Fruit fly (Drosophila melanogaster): Measurements from ENCODE around the gene CG43725.

CG43725 gene

DNA sequence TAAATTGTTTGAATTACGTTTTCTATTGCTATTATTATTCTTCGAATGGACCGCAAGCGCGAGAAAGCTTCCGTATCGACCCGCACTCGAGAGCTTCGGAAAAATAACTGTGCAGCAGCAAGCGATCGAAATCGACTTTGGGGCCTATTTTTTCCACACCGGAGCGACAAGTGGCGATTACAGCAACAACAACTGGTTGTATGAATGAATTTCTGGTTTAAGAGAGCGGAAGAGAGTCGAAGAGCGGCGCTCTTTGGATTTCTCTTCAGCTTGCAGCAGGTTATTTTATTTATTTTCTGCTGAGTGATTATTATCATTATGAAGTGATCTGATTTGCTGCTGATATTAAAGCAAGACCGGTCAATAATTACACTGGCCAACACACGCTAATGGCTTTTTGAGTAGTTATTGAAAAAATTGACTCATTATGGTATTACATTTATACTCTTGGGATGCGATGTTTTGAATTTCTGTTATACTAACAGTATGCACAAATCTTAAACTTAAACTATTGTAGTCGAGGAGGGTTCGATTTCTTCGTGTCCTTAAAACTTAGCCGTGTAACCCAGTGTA, 8.3 kb upstream of the CG43725 start, which contains the start of gene Samuel:
Gene Samuel (minus strand): TSS at position 112 of the 573 bp plus-strand sequence.
- TF ChIP-seq pad (GFP tag; optimal IDR thresholded peaks at IDR 0.05) (no peak), CG33017 (tag; optimal IDR thresholded peaks at IDR 0.05) (peak; percentile 44), kay (GFP tag; ENCODE audit: borderline replicate concordance) (no peak), cic (GFP tag; optimal IDR thresholded peaks at IDR 0.05) (peak; percentile 89), CG12768 (GFP tag; optimal IDR thresholded peaks at IDR 0.05) (peak; percentile 16), Mnt (GFP tag; optimal IDR thresholded peaks at IDR 0.05) (peak; percentile 53), CG11617 (GFP tag; optimal IDR thresholded peaks at IDR 0.05) (peak; percentile 16), ovo (GFP tag; optimal IDR thresholded peaks at IDR 0.05) (peak; percentile 62), CG5204 (GFP tag; optimal IDR thresholded peaks at IDR 0.05) (no peak), bab1 (GFP tag; optimal IDR thresholded peaks at IDR 0.05) (no peak), tj (GFP tag; optimal IDR thresholded peaks at IDR 0.05) (peak; percentile 57)

DNA sequence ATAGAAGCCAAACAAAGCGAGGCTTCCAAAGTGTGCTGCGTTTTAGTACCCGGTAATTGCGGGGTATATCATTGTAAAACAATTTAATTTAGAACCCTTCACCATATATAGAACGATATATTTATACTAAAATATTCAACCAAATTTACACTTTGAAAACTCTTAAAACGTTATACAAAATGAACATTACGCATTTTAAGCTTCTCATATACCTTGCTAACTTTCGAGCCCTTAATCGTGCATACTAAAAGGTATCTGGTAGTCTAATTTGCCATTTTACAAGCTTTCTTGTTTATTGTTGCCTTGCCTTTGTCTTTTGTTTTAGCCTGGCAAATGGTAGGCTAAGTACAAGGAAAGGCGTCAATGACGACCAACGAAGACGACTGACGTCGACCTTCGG, 7.3 kb upstream of the CG43725 start:
- no peak for TF ChIP-seq CG11617 (GFP tag; optimal IDR thresholded peaks at IDR 0.05)
- no peak for TF ChIP-seq kay (GFP tag; ENCODE audit: borderline replicate concordance)
- TF ChIP-seq Crg-1 (GFP tag; optimal IDR thresholded peaks at IDR 0.05) = no peak
- no peak for TF ChIP-seq CG7101 (tag; optimal IDR thresholded peaks at IDR 0.05)
- no peak for TF ChIP-seq CG14711 (tag; optimal IDR thresholded peaks at IDR 0.05)
- TF ChIP-seq Hr96 (GFP tag; optimal IDR thresholded peaks at IDR 0.05) = no peak
- TF ChIP-seq cnc (optimal IDR thresholded peaks at IDR 0.05) = no peak

DNA sequence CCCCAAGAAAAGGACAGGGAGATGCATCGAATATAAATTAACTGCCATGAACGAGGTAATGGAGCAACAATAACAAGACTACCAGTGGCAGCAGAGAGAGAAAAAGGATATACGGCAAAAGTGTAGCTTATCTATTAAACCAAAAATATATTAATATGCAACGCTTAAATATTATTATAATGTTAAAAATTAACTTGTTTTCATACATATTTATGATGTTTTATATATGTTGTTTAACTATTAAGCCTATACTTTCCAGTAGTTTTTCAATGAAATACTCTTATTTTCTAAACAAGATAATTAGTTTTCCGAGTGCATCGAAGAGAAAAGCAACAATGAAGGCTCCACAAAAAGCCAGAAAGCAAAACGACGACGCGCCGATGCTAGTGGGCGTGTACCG, 6.9 kb upstream of the CG43725 start:
- TF ChIP-seq pad (GFP tag; optimal IDR thresholded peaks at IDR 0.05) (no peak), cic (GFP tag; optimal IDR thresholded peaks at IDR 0.05) (no peak)

DNA sequence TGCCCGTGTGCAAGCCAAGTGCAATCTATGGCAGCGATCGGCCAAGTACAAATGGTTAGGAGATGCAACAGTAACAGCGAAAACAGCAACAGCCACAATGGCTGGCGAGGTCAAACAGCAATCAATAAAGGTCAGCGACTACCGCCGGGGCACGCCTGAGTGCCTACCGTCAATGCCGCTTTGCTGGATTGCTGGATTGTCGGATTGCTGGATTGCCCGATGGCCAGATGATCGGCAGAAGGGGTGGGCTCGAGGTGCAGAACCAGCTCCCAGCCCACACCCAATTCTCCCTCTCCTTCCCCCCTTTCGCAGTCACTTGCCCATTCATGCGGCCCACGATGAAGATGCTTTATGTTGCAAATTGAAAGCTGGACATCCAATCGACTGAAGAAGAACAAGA, 6.4 kb upstream of the CG43725 start:
- no peak for TF ChIP-seq CG14711 (tag; optimal IDR thresholded peaks at IDR 0.05)
- TF ChIP-seq CG7045 (GFP tag; optimal IDR thresholded peaks at IDR 0.05) = no peak
- TF ChIP-seq Hr96 (GFP tag; optimal IDR thresholded peaks at IDR 0.05) = no peak
- no peak for TF ChIP-seq cic (GFP tag; optimal IDR thresholded peaks at IDR 0.05)
- no peak for TF ChIP-seq CG7101 (tag; optimal IDR thresholded peaks at IDR 0.05)
- no peak for TF ChIP-seq kay (GFP tag; ENCODE audit: borderline replicate concordance)
- no peak for TF ChIP-seq CG12768 (GFP tag; optimal IDR thresholded peaks at IDR 0.05)
- no peak for TF ChIP-seq Crg-1 (GFP tag; optimal IDR thresholded peaks at IDR 0.05)
- TF ChIP-seq Clk (GFP tag; optimal IDR thresholded peaks at IDR 0.05) = no peak
- TF ChIP-seq CG1620 (GFP tag; optimal IDR thresholded peaks at IDR 0.05) = no peak
- TF ChIP-seq tj (GFP tag; optimal IDR thresholded peaks at IDR 0.05) = no peak
- no peak for TF ChIP-seq cnc (optimal IDR thresholded peaks at IDR 0.05)
- no peak for TF ChIP-seq Mnt (GFP tag; optimal IDR thresholded peaks at IDR 0.05)
- no peak for TF ChIP-seq pad (GFP tag; optimal IDR thresholded peaks at IDR 0.05)
- no peak for TF ChIP-seq ovo (GFP tag; optimal IDR thresholded peaks at IDR 0.05)
- no peak for TF ChIP-seq bab1 (GFP tag; optimal IDR thresholded peaks at IDR 0.05)
- no peak for TF ChIP-seq CG11617 (GFP tag; optimal IDR thresholded peaks at IDR 0.05)
- TF ChIP-seq CG5204 (GFP tag; optimal IDR thresholded peaks at IDR 0.05) = no peak
- no peak for TF ChIP-seq CG33017 (tag; optimal IDR thresholded peaks at IDR 0.05)
- no peak for TF ChIP-seq toe (GFP tag; optimal IDR thresholded peaks at IDR 0.05)

DNA sequence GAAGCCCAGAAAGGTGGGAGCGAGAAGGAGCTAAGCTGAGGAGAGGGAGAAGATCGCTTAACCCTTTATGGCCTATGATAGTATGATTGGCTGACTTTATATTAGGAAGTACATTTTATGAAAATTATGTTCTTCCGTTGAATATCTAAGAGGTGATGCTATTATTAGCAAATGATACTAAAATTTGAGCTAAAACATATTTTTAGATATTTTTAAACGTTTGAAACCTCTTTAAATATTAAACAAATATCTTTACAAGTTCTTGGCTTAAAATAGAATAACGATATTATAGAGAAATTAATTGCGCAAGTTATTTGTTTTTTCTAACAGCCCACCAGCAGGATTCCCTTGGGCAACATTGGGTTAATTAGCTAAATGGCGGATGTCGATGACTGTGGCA, 5.8 kb upstream of the CG43725 start:
- TF ChIP-seq bab1 (GFP tag; optimal IDR thresholded peaks at IDR 0.05) = no peak
- no peak for TF ChIP-seq CG11617 (GFP tag; optimal IDR thresholded peaks at IDR 0.05)
- no peak for TF ChIP-seq Clk (GFP tag; optimal IDR thresholded peaks at IDR 0.05)
- no peak for TF ChIP-seq pad (GFP tag; optimal IDR thresholded peaks at IDR 0.05)
- no peak for TF ChIP-seq kay (GFP tag; ENCODE audit: borderline replicate concordance)
- TF ChIP-seq CG7045 (GFP tag; optimal IDR thresholded peaks at IDR 0.05) = no peak
- no peak for TF ChIP-seq CG1620 (GFP tag; optimal IDR thresholded peaks at IDR 0.05)
- TF ChIP-seq cnc (optimal IDR thresholded peaks at IDR 0.05) = no peak
- no peak for TF ChIP-seq CG14711 (tag; optimal IDR thresholded peaks at IDR 0.05)
- TF ChIP-seq Crg-1 (GFP tag; optimal IDR thresholded peaks at IDR 0.05) = no peak
- TF ChIP-seq CG33017 (tag; optimal IDR thresholded peaks at IDR 0.05) = no peak
- no peak for TF ChIP-seq toe (GFP tag; optimal IDR thresholded peaks at IDR 0.05)
- TF ChIP-seq Hr96 (GFP tag; optimal IDR thresholded peaks at IDR 0.05) = no peak
- no peak for TF ChIP-seq Mnt (GFP tag; optimal IDR thresholded peaks at IDR 0.05)
- no peak for TF ChIP-seq CG7101 (tag; optimal IDR thresholded peaks at IDR 0.05)

DNA sequence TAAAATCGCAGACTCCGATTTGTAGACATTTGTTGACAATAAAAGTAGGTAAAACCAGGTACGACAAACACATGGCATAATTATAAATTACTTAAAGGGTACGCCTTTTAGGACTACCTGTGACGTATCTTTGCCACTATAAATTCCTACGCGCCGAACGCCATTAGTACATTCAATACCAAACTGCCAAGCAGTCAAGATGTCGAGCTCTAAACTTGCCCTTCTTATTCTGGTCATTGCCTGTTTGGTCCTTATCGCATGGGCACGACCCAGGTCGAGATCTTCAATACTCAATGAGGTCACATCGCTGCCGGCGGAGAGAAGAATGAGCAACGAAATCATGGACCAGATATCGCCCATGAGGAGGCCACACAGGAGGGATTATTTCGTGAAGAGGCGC, 4.5 kb upstream of the CG43725 start, which contains the start of gene CG14915:
Gene CG14915 (plus strand): TSS at position 166 of the 400 bp plus-strand sequence.
- TF ChIP-seq Mnt (GFP tag; optimal IDR thresholded peaks at IDR 0.05) = no peak
- no peak for TF ChIP-seq Clk (GFP tag; optimal IDR thresholded peaks at IDR 0.05)
- TF ChIP-seq CG7101 (tag; optimal IDR thresholded peaks at IDR 0.05) = no peak
- no peak for TF ChIP-seq CG11617 (GFP tag; optimal IDR thresholded peaks at IDR 0.05)
- no peak for TF ChIP-seq CG5204 (GFP tag; optimal IDR thresholded peaks at IDR 0.05)
- no peak for TF ChIP-seq cic (GFP tag; optimal IDR thresholded peaks at IDR 0.05)
- TF ChIP-seq Crg-1 (GFP tag; optimal IDR thresholded peaks at IDR 0.05) = no peak
- no peak for TF ChIP-seq Hr96 (GFP tag; optimal IDR thresholded peaks at IDR 0.05)
- TF ChIP-seq bab1 (GFP tag; optimal IDR thresholded peaks at IDR 0.05) = no peak
- TF ChIP-seq CG7045 (GFP tag; optimal IDR thresholded peaks at IDR 0.05) = no peak

DNA sequence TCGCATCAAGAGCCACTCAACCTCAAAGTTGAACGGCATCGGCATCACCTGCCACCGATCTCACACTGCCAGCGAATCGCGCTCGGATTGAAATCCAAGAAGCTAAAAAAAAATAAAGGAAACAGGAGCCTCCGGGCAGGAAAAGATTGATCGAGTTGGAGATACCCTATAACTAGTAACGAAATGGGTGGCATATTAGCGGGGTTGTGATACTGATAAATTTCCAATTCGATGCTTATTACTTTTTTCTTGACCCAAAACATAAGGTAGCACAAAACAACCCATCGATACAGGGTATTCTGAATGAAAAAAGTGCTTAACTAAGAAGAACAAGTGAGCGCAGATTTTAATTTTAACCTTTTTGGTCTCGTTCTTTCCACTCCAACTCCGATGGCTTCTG, 3.1 kb upstream of the CG43725 start:
- TF ChIP-seq CG1620 (GFP tag; optimal IDR thresholded peaks at IDR 0.05) (no peak), toe (GFP tag; optimal IDR thresholded peaks at IDR 0.05) (no peak), Mnt (GFP tag; optimal IDR thresholded peaks at IDR 0.05) (no peak), CG7045 (GFP tag; optimal IDR thresholded peaks at IDR 0.05) (no peak), bab1 (GFP tag; optimal IDR thresholded peaks at IDR 0.05) (no peak), CG14711 (tag; optimal IDR thresholded peaks at IDR 0.05) (no peak)
